Fruit fly (Drosophila melanogaster) whole organism, wandering third instar larva: ENCODE measurements around the gene wol.

ENCODE experiments used
- Hr78 ChIP-seq: fragments of >200 bp; optimal IDR thresholded peaks from 2 replicates; lab custom pipeline; 2017; ENCODE audit warnings: missing biosample characterization, missing genetic modification characterization
- usp ChIP-seq: fragments of >200 bp; optimal IDR thresholded peaks from 2 replicates; lab custom pipeline; 2017; ENCODE audit warnings: missing biosample characterization, missing genetic modification characterization

DNA sequence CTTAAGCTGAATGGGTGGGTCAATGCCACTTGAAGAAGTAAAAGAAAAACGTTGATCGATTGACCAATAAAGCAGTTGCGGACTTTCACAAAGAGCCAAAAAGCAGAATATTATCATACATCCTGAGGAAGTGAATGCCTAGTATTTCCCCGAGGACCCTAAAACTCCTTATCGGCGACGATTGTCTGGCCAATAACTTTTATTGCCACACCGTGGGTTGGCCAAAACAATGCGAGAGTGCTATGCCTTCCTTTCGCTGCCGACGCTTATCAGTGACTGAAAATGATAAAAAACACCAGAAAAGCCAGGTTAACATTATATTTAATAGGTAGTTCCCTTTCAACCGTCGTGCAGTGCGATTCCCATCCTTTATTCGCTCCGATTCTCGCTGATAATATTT, 49.1 kb upstream of the wol start, which contains the start of gene Mur29B:
- TF ChIP-seq Hr78 (GFP tag; lab: Kevin White, UChicago) (no peak), usp (GFP tag; lab: Kevin White, UChicago) (no peak)
